Worm (Caenorhabditis elegans) whole organism, L2 larva: ENCODE results near the gene let-858.

ENCODE experiments used
- lsy-2 ChIP-seq, 2 experiments: fragments of 150-350 bp in 1 of 2; sonication (generic microtip) in 1 of 2; optimal IDR thresholded peaks; 2 replicates each; lab custom pipeline; 2014 to 2017; ENCODE audit warnings: missing biosample characterization in 2 of 2, missing genetic modification characterization in 2 of 2
- nhr-77 ChIP-seq: fragments of 150-350 bp; optimal IDR thresholded peaks from 2 replicates; lab custom pipeline; 2014; ENCODE audit warnings: missing biosample characterization, missing genetic modification characterization

ce11 chrII:11057256-11057655 lies 35.1 kb downstream of the let-858 start:
- TF ChIP-seq lsy-2 (tag; optimal IDR thresholded peaks at IDR 0.05; lab: Kevin White, UChicago), result no peak
- TF ChIP-seq nhr-77, result no peak
